Worm (Caenorhabditis elegans) whole organism, L1 larva: ENCODE data around the gene C49H3.3.

Experiments used
- C04F5.9 ChIP-seq: sonication (generic microtip); optimal IDR thresholded peaks from 2 replicates; lab custom pipeline; 2016; ENCODE audit warnings: missing genetic modification characterization, missing compliant biosample characterization
- C16A3.4 ChIP-seq: fragments of 150-350 bp; optimal IDR thresholded peaks from 2 replicates; lab custom pipeline; 2014; ENCODE audit warnings: missing biosample characterization, missing genetic modification characterization
- C34B4.2 ChIP-seq: sonication (generic microtip); optimal IDR thresholded peaks from 2 replicates; lab custom pipeline; 2017; ENCODE audit warnings: mild to moderate bottlenecking, missing genetic modification characterization, missing compliant biosample characterization
- alr-1 ChIP-seq: fragments of 200-800 bp; sonication (Bioruptor generic); optimal IDR thresholded peaks from 2 replicates; lab custom pipeline; 2018; ENCODE audit warnings: borderline replicate concordance, mild to moderate bottlenecking, missing genetic modification characterization, missing compliant biosample characterization
- blmp-1 ChIP-seq: fragments of 150-350 bp; optimal IDR thresholded peaks from 2 replicates; lab custom pipeline; 2014; ENCODE audit warnings: missing biosample characterization, missing genetic modification characterization
- ceh-82 ChIP-seq, 3 experiments: fragments of 150-350 bp in 1 of 3; sonication (generic microtip) in 2 of 3; optimal IDR thresholded peaks; 2 replicates each; lab custom pipeline; 2014 to 2017; ENCODE audit warnings: missing biosample characterization in 3 of 3, missing genetic modification characterization in 3 of 3
- ceh-90 ChIP-seq: sonication (generic microtip); optimal IDR thresholded peaks from 2 replicates; lab custom pipeline; 2016; ENCODE audit warnings: missing genetic modification characterization, missing compliant biosample characterization
- dsc-1 ChIP-seq: sonication (generic microtip); optimal IDR thresholded peaks from 2 replicates; lab custom pipeline; 2016; ENCODE audit warnings: mild to moderate bottlenecking, missing genetic modification characterization, missing compliant biosample characterization
- efl-1 ChIP-seq, 4 experiments: fragments of 150-350 bp; optimal IDR thresholded peaks in 3 of 4; peaks in 1 of 4; 1 replicate in 1 of 4; 2 replicates in 3 of 4; lab custom pipeline; 2014; ENCODE audit warnings: missing biosample characterization in 2 of 4, missing genetic modification characterization in 2 of 4, missing genetic modification reagents in 2 of 4
- egl-13 ChIP-seq: sonication (generic microtip); optimal IDR thresholded peaks from 2 replicates; lab custom pipeline; 2016; ENCODE audit warnings: missing genotype, missing genetic modification reagents, missing genetic modification characterization, missing compliant biosample characterization
- egl-27 ChIP-seq, 2 experiments: fragments of 150-350 bp in 1 of 2; sonication (generic microtip); optimal IDR thresholded peaks; 3 replicates each; lab custom pipeline; 2017 to 2018; ENCODE audit warnings: missing biosample characterization in 2 of 2, missing genetic modification characterization in 2 of 2, missing genetic modification reagents in 2 of 2
- elt-2 ChIP-seq: sonication (generic microtip); optimal IDR thresholded peaks from 2 replicates; lab custom pipeline; 2016; ENCODE audit warnings: missing genetic modification characterization, mild to moderate bottlenecking, inconsistent platforms, missing compliant biosample characterization, missing genetic modification reagents
- elt-3 ChIP-seq, 6 experiments: fragments of 150-350 bp in 1 of 6; sonication (generic microtip); optimal IDR thresholded peaks; 2 replicates each; lab custom pipeline; 2017 to 2018; ENCODE audit warnings: missing biosample characterization in 6 of 6, missing genetic modification characterization in 6 of 6, inconsistent platforms in 1 of 6
- fkh-10 ChIP-seq: sonication (generic microtip); optimal IDR thresholded peaks from 2 replicates; lab custom pipeline; 2017; ENCODE audit warnings: missing biosample characterization, missing genetic modification reagents, missing genetic modification characterization
- fkh-8 ChIP-seq: sonication (generic microtip); optimal IDR thresholded peaks from 2 replicates; lab custom pipeline; 2016; ENCODE audit warnings: mild to moderate bottlenecking, missing genetic modification characterization, missing compliant biosample characterization
- hlh-4 ChIP-seq: sonication (generic microtip); optimal IDR thresholded peaks from 2 replicates; lab custom pipeline; 2016; ENCODE audit warnings: mild to moderate bottlenecking, missing genetic modification characterization, missing compliant biosample characterization
- irx-1 ChIP-seq: sonication (generic microtip); optimal IDR thresholded peaks from 2 replicates; lab custom pipeline; 2016; ENCODE audit warnings: missing genetic modification characterization, missing compliant biosample characterization
- isw-1 ChIP-seq: fragments of 200-800 bp; sonication (Bioruptor generic); IDR thresholded peaks from 2 replicates; pipeline ENCODE4 v1.3.6; 2022; ENCODE audit warnings: missing genetic modification characterization, missing compliant biosample characterization
- lin-14 ChIP-seq: fragments of 200-800 bp; sonication (Bioruptor generic); optimal IDR thresholded peaks from 2 replicates; lab custom pipeline; 2018; ENCODE audit warnings: mild to moderate bottlenecking, missing genetic modification characterization, moderate library complexity, missing compliant biosample characterization
- lin-15B ChIP-seq: fragments of 150-350 bp; sonication (generic microtip); optimal IDR thresholded peaks from 3 replicates; lab custom pipeline; 2014; ENCODE audit warnings: missing biosample characterization, missing genetic modification characterization
- lin-35 ChIP-seq, 2 experiments: fragments of 150-350 bp; optimal IDR thresholded peaks; 2 replicates each; lab custom pipeline; 2014; ENCODE audit warnings: missing biosample characterization in 2 of 2, missing genetic modification characterization in 2 of 2, missing genetic modification reagents in 2 of 2
- lin-39 ChIP-seq: fragments of 150-350 bp; optimal IDR thresholded peaks from 2 replicates; lab custom pipeline; 2014; ENCODE audit warnings: missing biosample characterization, missing genetic modification reagents, missing genetic modification characterization
- lir-3 ChIP-seq: sonication (generic microtip); optimal IDR thresholded peaks from 2 replicates; lab custom pipeline; 2016; ENCODE audit warnings: mild to moderate bottlenecking, missing genetic modification characterization, moderate library complexity, missing compliant biosample characterization; ENCODE audit not compliant: poor library complexity
- mab-9 ChIP-seq: fragments of 200-800 bp; sonication (Bioruptor generic); IDR thresholded peaks from 2 replicates; pipeline ENCODE4 v1.3.6; 2022; ENCODE audit warnings: missing genetic modification reagents, missing genetic modification characterization, missing compliant biosample characterization
- mep-1 ChIP-seq: fragments of 150-350 bp; optimal IDR thresholded peaks from 2 replicates; lab custom pipeline; 2014; ENCODE audit warnings: missing biosample characterization, missing genetic modification characterization
- nhr-12 ChIP-seq: sonication (generic microtip); optimal IDR thresholded peaks from 2 replicates; lab custom pipeline; 2017; ENCODE audit warnings: missing biosample characterization, missing genetic modification characterization
- nhr-19 ChIP-seq: fragments of 200-800 bp; sonication (Bioruptor generic); conservative IDR thresholded peaks from 2 replicates; pipeline ENCODE4 v1.3.6; 2022; ENCODE audit warnings: missing genetic modification characterization, missing compliant biosample characterization
- nhr-20 ChIP-seq: sonication (generic microtip); optimal IDR thresholded peaks from 2 replicates; lab custom pipeline; 2016; ENCODE audit warnings: mild to moderate bottlenecking, missing genetic modification characterization, missing compliant biosample characterization
- nhr-237 ChIP-seq: fragments of 150-350 bp; optimal IDR thresholded peaks from 2 replicates; lab custom pipeline; 2014; ENCODE audit warnings: missing biosample characterization, missing genetic modification characterization
- nhr-47 ChIP-seq: sonication (generic microtip); optimal IDR thresholded peaks from 2 replicates; lab custom pipeline; 2016; ENCODE audit warnings: mild to moderate bottlenecking, missing genetic modification characterization, moderate library complexity, missing compliant biosample characterization
- nhr-76 ChIP-seq: sonication (generic microtip); optimal IDR thresholded peaks from 2 replicates; lab custom pipeline; 2017; ENCODE audit warnings: missing biosample characterization, missing genetic modification characterization
- nhr-85 ChIP-seq: sonication (generic microtip); peaks from one replicate; lab custom pipeline; 2016; ENCODE audit warnings: missing genetic modification characterization, inconsistent platforms, missing compliant biosample characterization
- nhr-90 ChIP-seq: sonication (generic microtip); optimal IDR thresholded peaks from 2 replicates; lab custom pipeline; 2016; ENCODE audit warnings: mild to moderate bottlenecking, missing genetic modification characterization, missing compliant biosample characterization; ENCODE audit not compliant: poor library complexity
- rnt-1 ChIP-seq: sonication (generic microtip); optimal IDR thresholded peaks from 2 replicates; lab custom pipeline; 2016; ENCODE audit warnings: mild to moderate bottlenecking, missing genetic modification characterization, moderate library complexity, missing compliant biosample characterization
- skn-1 ChIP-seq: fragments of 150-350 bp; optimal IDR thresholded peaks from 2 replicates; lab custom pipeline; 2014; ENCODE audit warnings: missing biosample characterization, missing genetic modification characterization
- snpc-4 ChIP-seq: fragments of 150-350 bp; optimal IDR thresholded peaks from 2 replicates; lab custom pipeline; 2014; ENCODE audit warnings: missing biosample characterization, missing genetic modification characterization
- snu-23 ChIP-seq: sonication (generic microtip); optimal IDR thresholded peaks from 2 replicates; lab custom pipeline; 2016; ENCODE audit warnings: missing genetic modification characterization, missing compliant biosample characterization
- sox-4 ChIP-seq: sonication (generic microtip); optimal IDR thresholded peaks from 2 replicates; lab custom pipeline; 2016; ENCODE audit warnings: missing genetic modification characterization, missing compliant biosample characterization
- sup-37 ChIP-seq: fragments of 200-800 bp; sonication (Bioruptor generic); optimal IDR thresholded peaks from 2 replicates; lab custom pipeline; 2018; ENCODE audit warnings: mild to moderate bottlenecking, missing genetic modification characterization, missing compliant biosample characterization
- unc-62 ChIP-seq: fragments of 150-350 bp; optimal IDR thresholded peaks from 2 replicates; lab custom pipeline; 2014; ENCODE audit warnings: missing biosample characterization, missing genetic modification reagents, missing genetic modification characterization
- unc-86 ChIP-seq: sonication (generic microtip); optimal IDR thresholded peaks from 2 replicates; lab custom pipeline; 2016; ENCODE audit warnings: missing genetic modification characterization, missing compliant biosample characterization
- vab-15 ChIP-seq: sonication (generic microtip); optimal IDR thresholded peaks from 2 replicates; lab custom pipeline; 2017; ENCODE audit warnings: missing genotype, mild to moderate bottlenecking, missing genetic modification characterization, missing compliant biosample characterization
- xbp-1 ChIP-seq: sonication (generic microtip); optimal IDR thresholded peaks from 2 replicates; lab custom pipeline; 2016; ENCODE audit warnings: missing genetic modification characterization, missing compliant biosample characterization
- zag-1 ChIP-seq: fragments of 150-350 bp; optimal IDR thresholded peaks from 2 replicates; lab custom pipeline; 2014; ENCODE audit warnings: missing biosample characterization, missing genetic modification characterization
- ztf-11 ChIP-seq, 2 experiments: sonication (generic microtip); optimal IDR thresholded peaks; 2 replicates each; lab custom pipeline; 2016 to 2017; ENCODE audit warnings: missing genetic modification characterization in 2 of 2, missing biosample characterization in 1 of 2, missing compliant biosample characterization in 1 of 2

C49H3.3 gene

DNA sequence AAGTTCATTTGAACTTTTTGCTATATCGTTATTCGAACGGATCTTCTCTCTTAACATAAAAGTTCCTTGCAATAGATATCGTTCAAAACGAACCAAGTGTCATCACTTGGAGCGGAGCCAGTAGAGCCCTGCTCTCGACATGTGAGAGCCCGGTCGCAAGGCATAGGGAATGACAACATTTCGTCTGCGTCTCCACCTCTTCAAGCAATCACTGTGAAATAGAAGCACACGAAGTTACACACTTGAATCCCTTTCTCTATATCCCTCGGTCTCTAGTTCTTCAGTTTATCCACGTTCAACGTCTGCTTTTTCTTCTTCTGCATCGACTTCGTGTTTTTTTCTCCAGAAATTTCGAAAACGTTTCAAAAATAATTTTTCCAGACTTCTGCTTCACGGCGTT lies 20.8 kb upstream of the C49H3.3 start, which contains the start of gene C49H3.6 (continued):
- no peak for TF ChIP-seq egl-27 (tag; optimal IDR thresholded peaks at IDR 0.05; lab: Kevin White, UChicago)
- TF ChIP-seq nhr-12 (tag; lab: Kevin White, UChicago) = no peak
- peak; percentile 47 for TF ChIP-seq snu-23 (GFP tag; lab: Kevin White, UChicago)
- TF ChIP-seq elt-2 (tag; lab: Kevin White, UChicago) = no peak
- TF ChIP-seq C04F5.9 (tag; lab: Kevin White, UChicago) = no peak
- TF ChIP-seq sup-37 (GFP tag; lab: Kevin White, UChicago) = no peak
- no peak for TF ChIP-seq elt-3 (tag; optimal IDR thresholded peaks at IDR 0.05; lab: Kevin White, UChicago)
- TF ChIP-seq vab-15 (tag; lab: Kevin White, UChicago) = no peak
- peak; percentile 79 for TF ChIP-seq lin-14 (GFP tag; lab: Kevin White, UChicago)
- TF ChIP-seq ztf-11 (tag; optimal IDR thresholded peaks at IDR 0.05; lab: Kevin White, UChicago) = no peak
- TF ChIP-seq isw-1 (GFP tag; lab: Robert Waterston, UW) = peak; percentile 18; the same call in 1 of the 2 replicates
- TF ChIP-seq nhr-19 (GFP tag; lab: Robert Waterston, UW) = no peak
- no peak for TF ChIP-seq unc-86 (tag; lab: Kevin White, UChicago)

DNA sequence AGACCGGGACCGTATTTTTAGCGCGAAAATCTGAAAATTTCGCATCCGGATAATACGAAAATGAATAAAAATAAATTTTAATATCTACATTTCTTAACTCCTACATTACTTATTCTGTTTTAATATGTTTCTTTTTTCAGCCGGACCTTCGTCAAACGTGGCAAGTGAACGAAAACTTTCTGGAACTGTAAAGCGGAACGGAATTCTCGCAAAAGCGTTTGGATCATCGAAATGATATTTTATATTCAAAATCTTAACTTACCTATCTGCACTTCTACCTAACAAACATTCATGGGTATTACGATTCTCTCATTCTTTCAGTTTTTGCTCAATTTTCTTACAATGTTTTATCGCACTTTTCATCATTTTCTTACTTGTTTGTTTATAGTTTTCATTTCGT lies 17.5 kb upstream of the C49H3.3 start:
- TF ChIP-seq efl-1 (optimal IDR thresholded peaks at IDR 0.05; lab: Kevin White, UChicago) (no peak), efl-1 (GFP tag; optimal IDR thresholded peaks at IDR 0.05 in 1 of 2; lab: Kevin White, UChicago) (peak in 1 of 2 experiments; percentile 91), ceh-82 (tag; optimal IDR thresholded peaks at IDR 0.05; lab: Kevin White, UChicago) (no peak), sup-37 (GFP tag; lab: Kevin White, UChicago) (no peak), alr-1 (tag; lab: Kevin White, UChicago) (no peak), lin-14 (GFP tag; lab: Kevin White, UChicago) (no peak), egl-13 (tag; lab: Kevin White, UChicago) (no peak)

DNA sequence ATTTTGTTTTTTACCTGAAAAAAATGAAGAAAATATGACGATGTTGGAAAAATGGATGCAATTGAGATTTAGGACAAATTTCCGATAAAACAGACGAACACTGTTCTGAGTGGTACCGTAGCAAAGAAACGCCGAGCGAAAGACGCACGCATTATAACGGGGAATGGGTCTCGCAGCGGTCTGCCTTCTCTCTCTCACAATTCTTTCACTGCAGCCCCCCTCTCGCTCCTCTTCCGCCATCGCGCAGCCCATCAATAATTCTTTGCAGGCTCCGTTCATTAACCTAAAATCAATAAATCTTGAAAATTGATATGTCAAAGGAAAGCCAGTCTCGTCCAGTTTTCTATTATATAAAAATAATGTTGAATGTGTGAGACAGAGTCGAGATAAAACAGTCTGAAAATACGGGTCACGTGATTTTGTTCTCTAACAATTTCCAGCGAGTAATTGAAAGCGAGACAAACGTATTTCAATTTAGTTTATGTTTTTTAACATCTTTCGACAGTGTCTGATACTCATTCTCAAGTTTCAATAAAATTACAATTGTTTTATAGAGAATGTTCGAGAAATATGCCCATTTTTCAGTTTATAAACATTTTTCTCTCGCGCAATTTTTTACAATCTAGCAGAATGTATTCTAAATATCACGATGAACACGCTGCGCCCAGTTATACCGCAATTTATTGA lies 14.6 kb upstream of the C49H3.3 start:
- TF ChIP-seq C34B4.2 (tag; lab: Kevin White, UChicago) (no peak), nhr-19 (GFP tag; lab: Robert Waterston, UW) (no peak), lin-15B (tag; lab: Kevin White, UChicago) (no peak), zag-1 (tag; lab: Kevin White, UChicago) (no peak), nhr-76 (tag; lab: Kevin White, UChicago) (no peak), elt-2 (tag; lab: Kevin White, UChicago) (no peak), fkh-10 (GFP tag; lab: Kevin White, UChicago) (no peak), ceh-90 (tag; lab: Kevin White, UChicago) (no peak), snpc-4 (tag; lab: Kevin White, UChicago) (no peak), fkh-8 (tag; lab: Kevin White, UChicago) (no peak), rnt-1 (no peak), skn-1 (tag; lab: Kevin White, UChicago) (no peak), C16A3.4 (tag; lab: Kevin White, UChicago) (no peak), mep-1 (tag; lab: Kevin White, UChicago) (peak; percentile 53), mab-9 (GFP tag; lab: Robert Waterston, UW) (no peak), nhr-12 (tag; lab: Kevin White, UChicago) (no peak), nhr-47 (tag; lab: Kevin White, UChicago) (peak; percentile 34), unc-86 (tag; lab: Kevin White, UChicago) (no peak), irx-1 (tag; lab: Kevin White, UChicago) (no peak), nhr-20 (tag; lab: Kevin White, UChicago) (no peak), unc-62 (GFP tag; lab: Kevin White, UChicago) (no peak), nhr-237 (tag; lab: Kevin White, UChicago) (no peak), vab-15 (tag; lab: Kevin White, UChicago) (no peak), nhr-90 (tag; lab: Kevin White, UChicago) (no peak), C04F5.9 (tag; lab: Kevin White, UChicago) (no peak), lin-39 (no peak), hlh-4 (tag; lab: Kevin White, UChicago) (no peak), isw-1 (GFP tag; lab: Robert Waterston, UW) (no peak; the same call in 1 of the 2 replicates), dsc-1 (no peak), nhr-85 (tag; lab: Kevin White, UChicago) (no peak), sox-4 (no peak), lir-3 (tag; lab: Kevin White, UChicago) (no peak), blmp-1 (tag; lab: Kevin White, UChicago) (no peak), lin-35 (GFP tag; optimal IDR thresholded peaks at IDR 0.05; lab: Kevin White, UChicago) (peak; percentile 3 to 23), sup-37 (GFP tag; lab: Kevin White, UChicago) (no peak), xbp-1 (no peak)
